Worm (Caenorhabditis elegans): ENCODE data around the gene ets-4.

The ets-4 gene

DNA sequence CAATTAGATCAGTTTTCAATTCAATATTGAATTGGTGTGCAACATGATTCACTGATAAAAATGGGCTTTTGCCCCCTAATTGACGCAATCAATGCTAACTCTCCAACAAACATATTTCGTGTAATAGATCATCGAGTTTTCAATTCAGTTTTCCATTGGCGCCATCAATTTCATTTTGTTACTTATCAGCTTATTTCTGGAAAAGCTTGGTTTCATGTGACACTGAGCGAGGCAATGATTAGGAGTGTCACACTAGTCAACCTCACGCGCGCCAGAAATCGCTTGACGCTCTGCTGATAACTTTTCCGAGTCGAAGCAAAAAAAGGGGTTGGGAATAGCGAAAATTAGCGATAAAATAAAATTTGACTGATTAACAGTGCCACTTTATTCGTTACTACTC lies at the start of gene ets-4 (continued):
- TF ChIP-seq nhr-80 (tag; optimal IDR thresholded peaks at IDR 0.05) = peak; percentile 96
- no peak for TF ChIP-seq rpc-1 (optimal IDR thresholded peaks at IDR 0.05)
- TF ChIP-seq rpc-1 (tag; optimal IDR thresholded peaks at IDR 0.05) = no peak
- no peak for TF ChIP-seq C06A6.2 (GFP tag; conservative IDR thresholded peaks at IDR 0.05)
- no peak for TF ChIP-seq let-526 (GFP tag; IDR thresholded peaks at IDR 0.05)
- no peak for TF ChIP-seq zfh-2 (GFP tag; conservative IDR thresholded peaks at IDR 0.05)
- TF ChIP-seq madf-10 (tag; optimal IDR thresholded peaks at IDR 0.05) = no peak
- TF ChIP-seq athp-1 (tag; optimal IDR thresholded peaks at IDR 0.05) = no peak
- no peak for TF ChIP-seq ceh-100 (GFP tag; IDR thresholded peaks at IDR 0.05)
- TF ChIP-seq tbp1 (GFP tag; optimal IDR thresholded peaks at IDR 0.05) = peak; percentile 5
- no peak for TF ChIP-seq F49E8.2 (tag; optimal IDR thresholded peaks at IDR 0.05; ENCODE audit: insufficient read depth)
- TF ChIP-seq F55B11.4 (tag; optimal IDR thresholded peaks at IDR 0.05; ENCODE audit: borderline replicate concordance, insufficient read depth) = no peak
- no peak for TF ChIP-seq Y95B8A.8 (GFP tag; IDR thresholded peaks at IDR 0.05)
- 0 out of 2 replicates have a peak, but pooled peaks have one; percentile 32 for TF ChIP-seq B0336.3 (GFP tag; IDR thresholded peaks at IDR 0.05)
- no peak for TF ChIP-seq snpc-1.3 (tag; optimal IDR thresholded peaks at IDR 0.05; ENCODE audit: insufficient read depth)
- no peak for TF ChIP-seq xnd-1 (tag; optimal IDR thresholded peaks at IDR 0.05)

DNA sequence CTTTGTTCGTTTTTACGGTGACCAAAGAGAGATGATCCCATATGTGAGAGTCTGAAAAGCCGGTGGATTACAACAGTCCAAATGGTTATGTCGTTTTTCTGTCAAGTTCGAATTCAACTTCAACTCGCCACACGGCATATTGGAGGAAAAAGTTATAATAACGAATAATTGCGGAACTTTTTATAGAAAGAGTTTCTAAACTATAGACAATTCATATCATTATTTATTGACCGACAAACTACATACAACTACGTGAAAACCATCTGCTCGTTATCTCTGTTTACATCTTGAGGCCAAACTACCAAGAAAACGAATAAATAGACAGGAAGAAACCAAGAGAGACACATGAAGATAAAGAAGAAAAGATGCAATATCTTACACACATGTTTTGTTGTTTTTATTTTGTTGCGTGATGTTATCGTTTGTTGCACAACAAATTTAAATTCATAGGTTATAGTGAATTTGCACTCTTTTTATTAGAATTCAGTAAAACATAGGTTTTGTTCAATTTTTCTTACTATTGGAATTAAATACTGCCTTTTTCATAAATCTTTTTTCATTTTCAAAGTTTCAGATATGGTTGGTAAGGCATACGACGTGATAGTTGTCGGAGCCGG lies 44.9 kb upstream of the ets-4 start, which contains the start of the genes C15B12.4 and C15B12.8:
TSS of gene C15B12.4 (minus strand) at position 51 of the 617 bp plus-strand sequence.
TSS of gene C15B12.8 (plus strand) at position 567 of the 617 bp plus-strand sequence.
- TF ChIP-seq C06A6.2 (GFP tag; conservative IDR thresholded peaks at IDR 0.05) = no peak

DNA sequence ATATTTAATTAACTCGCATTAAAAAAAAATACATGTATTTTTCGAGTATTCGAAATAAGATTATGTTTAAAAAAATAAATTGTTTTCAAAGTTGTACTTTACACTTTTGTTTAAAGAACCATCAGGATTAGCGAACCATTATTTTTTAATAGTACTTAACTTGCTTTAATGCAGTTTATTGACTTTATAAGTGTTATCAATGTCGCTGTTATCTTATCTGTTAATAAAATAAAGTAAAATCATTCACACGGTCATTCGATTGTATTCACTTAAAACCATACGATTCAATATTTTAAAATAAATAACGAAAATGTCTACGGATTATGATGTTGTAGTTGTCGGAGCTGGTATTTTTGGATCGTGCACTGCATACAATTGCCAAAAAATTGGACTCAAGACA lies 42.1 kb upstream of the ets-4 start, which contains the start of gene C15B12.1:
TSS of gene C15B12.1 (plus strand) at position 271 of the 400 bp plus-strand sequence.
- TF ChIP-seq F52B5.7 (tag; optimal IDR thresholded peaks at IDR 0.05) (no peak), snpc-1.3 (tag; optimal IDR thresholded peaks at IDR 0.05; ENCODE audit: insufficient read depth) (no peak), nhr-80 (tag; optimal IDR thresholded peaks at IDR 0.05) (no peak), egl-18 (GFP tag; IDR thresholded peaks at IDR 0.05) (no peak), die-1 (tag; optimal IDR thresholded peaks at IDR 0.05) (no peak), sdz-38 (tag; optimal IDR thresholded peaks at IDR 0.05) (no peak), akir-1 (GFP tag; optimal IDR thresholded peaks at IDR 0.05) (no peak), F23B12.7 (tag; optimal IDR thresholded peaks at IDR 0.05; ENCODE audit: insufficient read depth) (no peak), Y67H2A.10 (GFP tag; conservative IDR thresholded peaks at IDR 0.05) (no peak), gei-17 (GFP tag; optimal IDR thresholded peaks at IDR 0.05) (no peak), unc-62 (GFP tag; optimal IDR thresholded peaks at IDR 0.05) (no peak), ceh-79 (tag; optimal IDR thresholded peaks at IDR 0.05) (no peak), ceh-27 (GFP tag; optimal IDR thresholded peaks at IDR 0.05) (no peak), B0336.3 (GFP tag; IDR thresholded peaks at IDR 0.05) (no peak), pha-4 (tag; optimal IDR thresholded peaks at IDR 0.05) (no peak), madf-6 (GFP tag; IDR thresholded peaks at IDR 0.05) (no peak)

DNA sequence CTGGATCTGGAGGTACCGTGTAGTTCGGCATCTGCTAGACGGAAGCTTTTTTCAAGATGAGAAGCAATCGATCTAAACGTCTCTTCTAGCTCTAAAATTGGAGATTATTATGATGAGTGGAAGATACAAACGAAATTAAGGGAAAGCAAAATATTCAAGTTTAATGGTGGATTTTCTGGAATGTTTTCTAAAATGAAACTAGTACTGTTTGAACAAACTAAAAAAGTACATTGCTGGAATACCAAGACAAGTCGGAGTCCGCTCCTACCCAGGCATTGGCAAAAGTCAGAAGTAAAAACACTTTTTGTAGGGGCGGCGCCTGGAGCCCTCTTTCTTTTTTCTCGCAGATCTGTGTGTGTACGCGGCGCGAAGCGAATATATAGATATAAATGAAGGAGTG lies 33.9 kb upstream of the ets-4 start, which contains the start of gene gar-1:
TSS of gene gar-1 (minus strand) at position 101 of the 400 bp plus-strand sequence.
- no peak for TF ChIP-seq lsl-1 (GFP tag; optimal IDR thresholded peaks at IDR 0.05)
- no peak for TF ChIP-seq nhr-90 (tag; optimal IDR thresholded peaks at IDR 0.05)
- no peak for TF ChIP-seq B0019.2 (GFP tag; conservative IDR thresholded peaks at IDR 0.05)
- no peak for TF ChIP-seq ztf-28 (GFP tag; IDR thresholded peaks at IDR 0.05)
- TF ChIP-seq egrh-3 (GFP tag; IDR thresholded peaks at IDR 0.05) = no peak
- no peak for TF ChIP-seq C06A6.2 (GFP tag; conservative IDR thresholded peaks at IDR 0.05)
- no peak for TF ChIP-seq F57C9.4 (tag; optimal IDR thresholded peaks at IDR 0.05)
- no peak for TF ChIP-seq hmg-1.2 (GFP tag; IDR thresholded peaks at IDR 0.05)
- TF ChIP-seq cebp-1 (GFP tag; IDR thresholded peaks at IDR 0.05) = no peak
- no peak for TF ChIP-seq cebp-1 (tag; optimal IDR thresholded peaks at IDR 0.05)
- no peak for TF ChIP-seq unc-62 (GFP tag; optimal IDR thresholded peaks at IDR 0.05)
- TF ChIP-seq C17E4.6 (GFP tag; IDR thresholded peaks at IDR 0.05) = no peak
